Fruit fly (Drosophila melanogaster) whole organism, embryonic: ENCODE results near the gene CG46026.

Experiments
- Adf1 ChIP-seq: fragments of 200-800 bp; sonication (Bioruptor generic); IDR thresholded peaks from 2 replicates; pipeline ENCODE4 v1.3.6; 2022; ENCODE audit warnings: missing biosample characterization, missing genetic modification characterization
- Aef1 ChIP-seq: fragments of 200-800 bp; sonication (Bioruptor generic); IDR thresholded peaks from 3 replicates; pipeline ENCODE4 v1.3.6; 2022; ENCODE audit warnings: missing biosample characterization, missing genetic modification characterization
- CG10209 ChIP-seq: fragments of 200-800 bp; sonication (Bioruptor generic); optimal IDR thresholded peaks from 3 replicates; lab custom pipeline; 2017; ENCODE audit warnings: missing biosample characterization, mild to moderate bottlenecking, missing genetic modification characterization, missing genetic modification reagents
- CG12219 ChIP-seq: fragments of 200-800 bp; sonication (Bioruptor generic); optimal IDR thresholded peaks from 3 replicates; lab custom pipeline; 2018; ENCODE audit warnings: missing biosample characterization, mild to moderate bottlenecking, missing genetic modification characterization
- CG14860 ChIP-seq: fragments of 200-800 bp; sonication (Bioruptor generic); IDR thresholded peaks from 3 replicates; pipeline ENCODE4 v1.3.6; 2022; ENCODE audit warnings: missing biosample characterization, missing genetic modification characterization; ENCODE audit not compliant: partially characterized antibody
- CG15479 ChIP-seq: fragments of 200-800 bp; sonication (Bioruptor generic); optimal IDR thresholded peaks from 3 replicates; lab custom pipeline; 2019; ENCODE audit warnings: missing biosample characterization, mild to moderate bottlenecking, missing genetic modification characterization, moderate library complexity
- CG17328 ChIP-seq: fragments of 200-800 bp; sonication (Bioruptor generic); IDR thresholded peaks from 2 replicates; pipeline ENCODE4 v1.3.6; 2022; ENCODE audit warnings: missing biosample characterization, missing genetic modification characterization
- CG2116 ChIP-seq: fragments of 200-800 bp; sonication (Bioruptor generic); optimal IDR thresholded peaks from 3 replicates; lab custom pipeline; 2018; ENCODE audit warnings: missing biosample characterization, mild to moderate bottlenecking, missing genetic modification characterization
- CG2202 ChIP-seq: fragments of 200-800 bp; sonication (Bioruptor generic); optimal IDR thresholded peaks from 2 replicates; lab custom pipeline; 2018; ENCODE audit warnings: missing biosample characterization, mild to moderate bottlenecking, missing genetic modification characterization
- CG4404 ChIP-seq: fragments of 200-800 bp; sonication (Bioruptor generic); IDR thresholded peaks from 2 replicates; pipeline ENCODE4 v1.3.6; 2022; ENCODE audit warnings: missing biosample characterization, missing genetic modification characterization
- CG4617 ChIP-seq: fragments of 200-800 bp; sonication (Bioruptor generic); optimal IDR thresholded peaks from 3 replicates; lab custom pipeline; 2016; ENCODE audit warnings: missing biosample characterization, missing genetic modification characterization, borderline replicate concordance
- CG4707 ChIP-seq: fragments of 200-800 bp; sonication (Bioruptor generic); optimal IDR thresholded peaks from 2 replicates; lab custom pipeline; 2018; ENCODE audit warnings: missing biosample characterization, mild to moderate bottlenecking, missing genetic modification characterization, moderate library complexity
- CG4820 ChIP-seq: fragments of 200-800 bp; sonication (Bioruptor generic); optimal IDR thresholded peaks from 3 replicates; lab custom pipeline; 2016; ENCODE audit warnings: missing biosample characterization, missing genetic modification characterization
- CG5180 ChIP-seq: fragments of 200-800 bp; sonication (Bioruptor generic); optimal IDR thresholded peaks from 3 replicates; lab custom pipeline; 2017; ENCODE audit warnings: missing biosample characterization, missing genetic modification characterization, mild to moderate bottlenecking, moderate library complexity, missing genetic modification reagents
- CG6175 ChIP-seq: fragments of 200-800 bp; sonication (Bioruptor generic); IDR thresholded peaks from 3 replicates; pipeline ENCODE4 v1.3.6; 2022; ENCODE audit warnings: missing biosample characterization, missing genetic modification characterization
- CG7839 ChIP-seq: fragments of 200-800 bp; sonication (Bioruptor generic); optimal IDR thresholded peaks from 3 replicates; lab custom pipeline; 2018; ENCODE audit warnings: missing biosample characterization, mild to moderate bottlenecking, missing genetic modification characterization, moderate library complexity
- CG8388 ChIP-seq: fragments of 200-800 bp; sonication (Bioruptor generic); optimal IDR thresholded peaks from 2 replicates; lab custom pipeline; 2019; ENCODE audit warnings: missing biosample characterization, mild to moderate bottlenecking, missing genetic modification characterization, moderate library complexity
- CG9932 ChIP-seq: fragments of 200-800 bp; sonication (Bioruptor generic); IDR thresholded peaks from 2 replicates; pipeline ENCODE4 v1.3.6; 2022; ENCODE audit warnings: missing biosample characterization, missing genetic modification characterization
- Camta ChIP-seq: fragments of 200-800 bp; sonication (Bioruptor generic); optimal IDR thresholded peaks from 2 replicates; lab custom pipeline; 2016; ENCODE audit warnings: missing biosample characterization, missing genetic modification characterization
- CkIIα-i1 ChIP-seq: fragments of 200-800 bp; sonication (Bioruptor generic); IDR thresholded peaks from 2 replicates; pipeline ENCODE4 v1.3.6; 2022; ENCODE audit warnings: missing biosample characterization, missing genetic modification characterization
- Deaf1 ChIP-seq: fragments of 200-800 bp; optimal IDR thresholded peaks from 3 replicates; lab custom pipeline; 2019; ENCODE audit warnings: missing biosample characterization, mild to moderate bottlenecking, missing genetic modification characterization, moderate library complexity
- Ets65A ChIP-seq: fragments of 200-800 bp; sonication (Bioruptor generic); peaks from one replicate; lab custom pipeline; 2016; ENCODE audit warnings: missing biosample characterization, missing genetic modification characterization
- Fer2 ChIP-seq: fragments of 200-800 bp; sonication (Bioruptor generic); optimal IDR thresholded peaks from 2 replicates; lab custom pipeline; 2018; ENCODE audit warnings: missing biosample characterization, mild to moderate bottlenecking, missing genetic modification characterization, moderate library complexity
- GATAe ChIP-seq: fragments of 200-800 bp; sonication (Bioruptor generic); conservative IDR thresholded peaks from 2 replicates; pipeline ENCODE4 v1.3.6; 2022; ENCODE audit warnings: missing biosample characterization, missing genetic modification characterization
- H15 ChIP-seq: fragments of 200-800 bp; sonication (Bioruptor generic); IDR thresholded peaks from 3 replicates; pipeline ENCODE4 v1.3.6; 2022; ENCODE audit warnings: missing biosample characterization, missing genetic modification characterization
- H2.0 ChIP-seq: fragments of 200-800 bp; sonication (Bioruptor generic); IDR thresholded peaks from 2 replicates; pipeline ENCODE4 v1.3.6; 2022; ENCODE audit warnings: missing biosample characterization, missing genetic modification characterization
- Hey ChIP-seq: fragments of 200-800 bp; sonication (Bioruptor generic); optimal IDR thresholded peaks from 3 replicates; lab custom pipeline; 2018; ENCODE audit warnings: missing biosample characterization, mild to moderate bottlenecking, missing genetic modification characterization
- Hr3 ChIP-seq: fragments of 200-800 bp; sonication (Bioruptor generic); optimal IDR thresholded peaks from 3 replicates; lab custom pipeline; 2016; ENCODE audit warnings: missing biosample characterization, missing genetic modification characterization
- Lim3 ChIP-seq: fragments of 200-800 bp; sonication (Bioruptor generic); IDR thresholded peaks from 2 replicates; pipeline ENCODE4 v1.3.6; 2022; ENCODE audit warnings: missing biosample characterization, missing genetic modification characterization
- Mrtf ChIP-seq: fragments of 200-800 bp; sonication (Bioruptor generic); IDR thresholded peaks from 3 replicates; pipeline ENCODE4 v1.3.6; 2022; ENCODE audit warnings: missing biosample characterization, missing genetic modification characterization
- Oaz ChIP-seq: fragments of 200-800 bp; sonication (Bioruptor generic); IDR thresholded peaks from 2 replicates; pipeline ENCODE4 v1.3.6; 2022; ENCODE audit warnings: missing biosample characterization, missing genetic modification characterization
- Taf1 ChIP-seq: fragments of 200-800 bp; sonication (Bioruptor generic); IDR thresholded peaks from 2 replicates; pipeline ENCODE4 v1.3.6; 2022; ENCODE audit warnings: missing biosample characterization, missing genetic modification characterization
- ci ChIP-seq: fragments of 200-800 bp; sonication (Bioruptor generic); IDR thresholded peaks from 3 replicates; pipeline ENCODE4 v1.3.6; 2022; ENCODE audit warnings: missing biosample characterization, missing genetic modification characterization
- crol ChIP-seq: fragments of 200-800 bp; sonication (Bioruptor generic); IDR thresholded peaks from 2 replicates; pipeline ENCODE4 v1.3.6; 2022; ENCODE audit warnings: missing biosample characterization, missing genetic modification characterization
- danr ChIP-seq: fragments of 200-800 bp; sonication (Bioruptor generic); IDR thresholded peaks from 2 replicates; pipeline ENCODE4 v1.3.6; 2022; ENCODE audit warnings: missing biosample characterization, missing genetic modification characterization
- dimm ChIP-seq: fragments of 200-800 bp; sonication (Bioruptor generic); IDR thresholded peaks from 2 replicates; pipeline ENCODE4 v1.3.6; 2022; ENCODE audit warnings: missing biosample characterization, missing genetic modification characterization
- ewg ChIP-seq: fragments of 200-800 bp; sonication (Bioruptor generic); optimal IDR thresholded peaks from 3 replicates; lab custom pipeline; 2017; ENCODE audit warnings: mild to moderate bottlenecking, missing biosample characterization, missing genetic modification reagents, missing genetic modification characterization
- fd64A ChIP-seq: fragments of 200-800 bp; sonication (Bioruptor generic); optimal IDR thresholded peaks from 3 replicates; lab custom pipeline; 2018; ENCODE audit warnings: missing biosample characterization, mild to moderate bottlenecking, missing genetic modification characterization
- gce ChIP-seq: fragments of 200-800 bp; sonication (Bioruptor generic); IDR thresholded peaks from 3 replicates; pipeline ENCODE4 v1.3.6; 2022; ENCODE audit warnings: missing biosample characterization, missing genetic modification characterization
- row ChIP-seq: fragments of 200-800 bp; sonication (Bioruptor generic); IDR thresholded peaks from 3 replicates; pipeline ENCODE4 v1.3.6; 2022; ENCODE audit warnings: missing biosample characterization, missing genetic modification characterization
- slp2 ChIP-seq: fragments of 200-800 bp; sonication (Bioruptor generic); optimal IDR thresholded peaks from 2 replicates; lab custom pipeline; 2016; ENCODE audit warnings: missing biosample characterization, missing genetic modification characterization
- stc ChIP-seq: fragments of 200-800 bp; sonication (Bioruptor generic); IDR thresholded peaks from 2 replicates; pipeline ENCODE4 v1.3.6; 2022; ENCODE audit warnings: missing biosample characterization, missing genetic modification characterization
- tll ChIP-seq, 2 experiments: fragments of 200-800 bp in 1 of 2; fragments of >200 bp in 1 of 2; sonication (Bioruptor generic) in 1 of 2; optimal IDR thresholded peaks; 2 replicates each; lab custom pipeline; 2017 to 2019; ENCODE audit warnings: missing biosample characterization in 2 of 2, missing genetic modification characterization in 2 of 2, mild to moderate bottlenecking in 1 of 2, moderate library complexity in 1 of 2
- tx ChIP-seq: fragments of 200-800 bp; sonication (Bioruptor generic); optimal IDR thresholded peaks from 2 replicates; lab custom pipeline; 2016; ENCODE audit warnings: missing biosample characterization, missing genetic modification characterization
- vvl ChIP-seq: fragments of 200-800 bp; sonication (Bioruptor generic); IDR thresholded peaks from 2 replicates; pipeline ENCODE4 v1.3.6; 2022; ENCODE audit warnings: missing biosample characterization, missing genetic modification characterization

The CG46026 gene

DNA sequence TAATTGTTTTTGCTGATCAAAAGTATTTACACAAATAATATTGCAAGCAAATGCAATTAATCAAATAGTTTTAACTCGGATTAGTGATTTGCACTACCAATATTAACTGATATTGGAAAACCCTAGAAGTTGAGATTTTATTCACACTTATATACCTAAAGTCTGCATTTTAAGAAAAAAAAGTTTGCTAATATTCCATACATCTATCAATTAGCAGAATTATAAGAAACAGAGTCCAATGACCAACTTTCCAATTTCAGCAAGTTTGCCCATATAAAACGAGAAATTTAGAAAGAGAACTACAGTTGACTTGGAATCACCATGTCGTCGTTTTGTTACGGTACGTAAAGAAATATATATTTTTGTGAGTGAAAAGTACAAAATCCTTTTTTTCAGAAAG is at the start of gene CG46026:
Gene CG46026 (plus strand): TSS at position 301 of the 400 bp plus-strand sequence.
- no peak for TF ChIP-seq danr (GFP tag; lab: Robert Waterston, UW)
- TF ChIP-seq dimm (GFP tag; lab: Robert Waterston, UW) = no peak
- TF ChIP-seq Oaz (GFP tag; lab: Robert Waterston, UW) = no peak
- TF ChIP-seq CG4707 (GFP tag; lab: Kevin White, UChicago) = no peak
- TF ChIP-seq H2.0 = no peak
- no peak for TF ChIP-seq Lim3 (GFP tag; lab: Robert Waterston, UW)
- no peak for TF ChIP-seq CG4617 (GFP tag; lab: Kevin White, UChicago)
- TF ChIP-seq CkIIα-i1 = no peak
- TF ChIP-seq CG7839 (tag; lab: Kevin White, UChicago) = no peak
- TF ChIP-seq CG9932 (GFP tag; lab: Robert Waterston, UW) = no peak

- TF ChIP-seq crol (GFP tag; lab: Robert Waterston, UW) (0 out of 2 replicates have a peak, but pooled peaks have one; percentile 27), vvl (0 out of 2 replicates have a peak, but pooled peaks have one; percentile 25), CG8388 (no peak), H15 (GFP tag; lab: Robert Waterston, UW) (no peak), CG6175 (0 out of 3 replicates have a peak, but pooled peaks have one; percentile 18), Aef1 (GFP tag; lab: Robert Waterston, UW) (no peak), CG14860 (GFP tag; lab: Robert Waterston, UW) (no peak), ci (0 out of 3 replicates have a peak, but pooled peaks have one; percentile 13), Camta (GFP tag; lab: Kevin White, UChicago) (no peak), row (GFP tag; lab: Robert Waterston, UW) (no peak), CG17328 (GFP tag; lab: Robert Waterston, UW) (no peak), CG4404 (GFP tag; lab: Robert Waterston, UW) (no peak), fd64A (GFP tag; lab: Kevin White, UChicago) (no peak), Hey (no peak), CG4820 (GFP tag; lab: Kevin White, UChicago) (no peak), CG5180 (GFP tag; lab: Kevin White, UChicago) (peak; percentile 33), Hr3 (GFP tag; lab: Kevin White, UChicago) (no peak), Ets65A (peak; percentile 40), Adf1 (GFP tag; lab: Robert Waterston, UW) (peak; percentile 38), slp2 (GFP tag; lab: Kevin White, UChicago) (no peak), Deaf1 (tag; lab: Kevin White, UChicago) (peak; percentile 88)
Measured at dm6 chr3R:6259837-6260236, 46.8 kb upstream of the CG46026 start, which contains the start of gene Osi9. TSS of gene Osi9 (plus strand) at chr3R:6260211.

DNA sequence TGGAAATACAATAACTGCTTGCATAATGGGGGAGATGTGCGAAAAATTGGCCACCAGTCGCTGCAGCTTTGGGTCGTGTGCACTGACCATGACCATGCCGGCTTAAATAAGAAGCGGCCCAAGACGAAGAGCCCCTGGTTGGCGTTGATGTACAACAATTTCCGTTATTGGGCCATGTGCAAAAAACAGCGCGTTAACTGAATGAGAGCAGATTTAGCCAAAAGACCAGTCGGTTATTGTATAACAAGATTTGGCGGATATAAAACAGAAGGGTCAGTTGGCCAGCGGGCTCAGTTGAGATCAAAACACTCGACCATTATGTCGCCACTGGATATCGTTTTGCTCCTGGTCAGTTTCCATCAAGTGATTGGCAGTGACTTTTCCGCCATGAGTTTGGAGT is 43.0 kb upstream of the CG46026 start, which contains the start of gene Osi10a:
Gene Osi10a (plus strand): TSS at position 301 of the 400 bp plus-strand sequence.
- TF ChIP-seq CG2202 = no peak
- no peak for TF ChIP-seq CG2116
- no peak for TF ChIP-seq dimm (GFP tag; lab: Robert Waterston, UW)
- no peak for TF ChIP-seq CG12219 (GFP tag; lab: Kevin White, UChicago)
- no peak for TF ChIP-seq tll (GFP tag; optimal IDR thresholded peaks at IDR 0.05; lab: Kevin White, UChicago)
- TF ChIP-seq Fer2 (tag; lab: Kevin White, UChicago) = no peak
- TF ChIP-seq stc (GFP tag; lab: Robert Waterston, UW) = no peak
- TF ChIP-seq Mrtf (GFP tag; lab: Robert Waterston, UW) = no peak
- TF ChIP-seq tx (GFP tag; lab: Kevin White, UChicago) = no peak
- no peak for TF ChIP-seq CG10209 (GFP tag; lab: Kevin White, UChicago)
- no peak for TF ChIP-seq ewg (GFP tag; lab: Kevin White, UChicago)
- no peak for TF ChIP-seq CG15479 (GFP tag; lab: Kevin White, UChicago)
- TF ChIP-seq GATAe = no peak
- TF ChIP-seq gce = no peak
- TF ChIP-seq Taf1 (GFP tag; lab: Robert Waterston, UW) = no peak
